Fruit fly (Drosophila melanogaster): Measurements from ENCODE around the gene CG17300.

CG17300 gene

dm6 chr3L:13036706-13037457, 50.2 kb downstream of the CG17300 start, which contains the start of gene Srrm1:
TSS of gene Srrm1 (plus strand) at chr3L:13036821.
- TF ChIP-seq EcR (GFP tag; optimal IDR thresholded peaks at IDR 0.05) (peak; percentile 15), CG4496 (GFP tag; IDR thresholded peaks at IDR 0.05) (peak; percentile 34; the same call in 1 of the 3 replicates), CG8301 (tag; optimal IDR thresholded peaks at IDR 0.05) (no peak), CG15710 (tag; optimal IDR thresholded peaks at IDR 0.05) (no peak), gl (tag; optimal IDR thresholded peaks at IDR 0.05) (no peak), CG12605 (GFP tag; IDR thresholded peaks at IDR 0.05) (no peak), CG32121 (GFP tag; IDR thresholded peaks at IDR 0.05) (no peak), CG9948 (tag; optimal IDR thresholded peaks at IDR 0.05) (no peak)

All from whole organism, pupa.